Fruit fly (Drosophila melanogaster) whole organism, pupa: ENCODE results near the gene CG32248.

ENCODE experiments used
- CG10348 ChIP-seq: fragments of 200-800 bp; sonication (Bioruptor generic); IDR thresholded peaks from 2 replicates; pipeline ENCODE4 v1.3.6; 2022; ENCODE audit warnings: missing biosample characterization, missing genetic modification characterization
- CG12605 ChIP-seq: fragments of 200-800 bp; sonication (Bioruptor generic); IDR thresholded peaks from 2 replicates; pipeline ENCODE4 v1.3.6; 2022; ENCODE audit warnings: missing biosample characterization, missing genetic modification characterization
- CG13204 ChIP-seq: fragments of 200-800 bp; sonication (Bioruptor generic); optimal IDR thresholded peaks from 2 replicates; lab custom pipeline; 2018; ENCODE audit warnings: missing biosample characterization, mild to moderate bottlenecking, missing genetic modification characterization, moderate library complexity
- CG14655 ChIP-seq: fragments of 200-800 bp; sonication (Bioruptor generic); optimal IDR thresholded peaks from 3 replicates; lab custom pipeline; 2017; ENCODE audit warnings: mild to moderate bottlenecking, missing biosample characterization, missing genetic modification reagents, missing genetic modification characterization
- CG15710 ChIP-seq: fragments of 200-800 bp; sonication (Bioruptor generic); optimal IDR thresholded peaks from 2 replicates; lab custom pipeline; 2018; ENCODE audit warnings: missing biosample characterization, mild to moderate bottlenecking, missing genetic modification characterization, moderate library complexity
- CG17806 ChIP-seq: fragments of 200-800 bp; sonication (Bioruptor generic); optimal IDR thresholded peaks from 2 replicates; lab custom pipeline; 2018; ENCODE audit warnings: missing biosample characterization, mild to moderate bottlenecking, missing genetic modification characterization, moderate library complexity
- CG32121 ChIP-seq: fragments of 200-800 bp; sonication (Bioruptor generic); IDR thresholded peaks from 2 replicates; pipeline ENCODE4 v1.3.6; 2022; ENCODE audit warnings: missing biosample characterization, missing genetic modification characterization
- CG34367 ChIP-seq: fragments of 200-800 bp; sonication (Bioruptor generic); optimal IDR thresholded peaks from 2 replicates; lab custom pipeline; 2018; ENCODE audit warnings: missing biosample characterization, mild to moderate bottlenecking, missing genetic modification characterization
- CG4496 ChIP-seq: fragments of 200-800 bp; sonication (Bioruptor generic); IDR thresholded peaks from 3 replicates; pipeline ENCODE4 v1.3.6; 2022; ENCODE audit warnings: missing biosample characterization, missing genetic modification characterization
- CG8159 ChIP-seq: fragments of 200-800 bp; sonication (Bioruptor generic); optimal IDR thresholded peaks from 3 replicates; lab custom pipeline; 2018; ENCODE audit warnings: missing biosample characterization, mild to moderate bottlenecking, missing genetic modification characterization, moderate library complexity
- CG8301 ChIP-seq: fragments of 200-800 bp; sonication (Bioruptor generic); optimal IDR thresholded peaks from 2 replicates; lab custom pipeline; 2018; ENCODE audit warnings: missing biosample characterization, mild to moderate bottlenecking, missing genetic modification characterization
- CG9948 ChIP-seq: fragments of 200-800 bp; sonication (Bioruptor generic); optimal IDR thresholded peaks from 2 replicates; lab custom pipeline; 2018; ENCODE audit warnings: missing biosample characterization, mild to moderate bottlenecking, missing genetic modification characterization, moderate library complexity
- D1 ChIP-seq: fragments of 200-800 bp; sonication (Bioruptor generic); optimal IDR thresholded peaks from 2 replicates; lab custom pipeline; 2018; ENCODE audit warnings: missing biosample characterization, mild to moderate bottlenecking, missing genetic modification characterization, moderate library complexity
- EcR ChIP-seq: fragments of 200-800 bp; sonication (Bioruptor generic); optimal IDR thresholded peaks from 3 replicates; lab custom pipeline; 2019; ENCODE audit warnings: missing biosample characterization, missing genetic modification characterization, mild to moderate bottlenecking, moderate library complexity, missing genetic modification reagents
- Ets98B ChIP-seq: fragments of 200-800 bp; sonication (Bioruptor generic); IDR thresholded peaks from 2 replicates; pipeline ENCODE4 v1.3.6; 2022; ENCODE audit warnings: missing biosample characterization, missing genetic modification characterization
- Pif1A ChIP-seq: fragments of 200-800 bp; sonication (Bioruptor generic); optimal IDR thresholded peaks from 3 replicates; lab custom pipeline; 2016; ENCODE audit warnings: missing biosample characterization, missing genetic modification characterization
- Pif1B ChIP-seq: fragments of 200-800 bp; sonication (Bioruptor generic); optimal IDR thresholded peaks from 3 replicates; lab custom pipeline; 2016; ENCODE audit warnings: missing biosample characterization, missing genetic modification characterization
- Snoo ChIP-seq: fragments of 200-800 bp; sonication (Bioruptor generic); optimal IDR thresholded peaks from 3 replicates; lab custom pipeline; 2017; ENCODE audit warnings: missing biosample characterization, mild to moderate bottlenecking, missing genetic modification characterization, inconsistent platforms
- fd96Ca ChIP-seq: fragments of 200-800 bp; sonication (Bioruptor generic); IDR thresholded peaks from 3 replicates; pipeline ENCODE4 v1.3.6; 2022; ENCODE audit warnings: missing biosample characterization, missing genetic modification characterization
- gl ChIP-seq: fragments of 200-800 bp; sonication (Bioruptor generic); optimal IDR thresholded peaks from 2 replicates; lab custom pipeline; 2018; ENCODE audit warnings: missing biosample characterization, mild to moderate bottlenecking, missing genetic modification characterization
- rn ChIP-seq: fragments of 200-800 bp; sonication (Bioruptor generic); IDR thresholded peaks from 2 replicates; pipeline ENCODE4 v1.3.6; 2022; ENCODE audit warnings: missing biosample characterization, missing genetic modification characterization

The CG32248 gene

dm6 chr3L:4484623-4485022, 13.1 kb downstream of the CG32248 start:
- TF ChIP-seq Ets98B (GFP tag; lab: Robert Waterston, UW), result no peak
- TF ChIP-seq EcR (GFP tag; lab: Kevin White, UChicago), result peak; percentile 63

DNA sequence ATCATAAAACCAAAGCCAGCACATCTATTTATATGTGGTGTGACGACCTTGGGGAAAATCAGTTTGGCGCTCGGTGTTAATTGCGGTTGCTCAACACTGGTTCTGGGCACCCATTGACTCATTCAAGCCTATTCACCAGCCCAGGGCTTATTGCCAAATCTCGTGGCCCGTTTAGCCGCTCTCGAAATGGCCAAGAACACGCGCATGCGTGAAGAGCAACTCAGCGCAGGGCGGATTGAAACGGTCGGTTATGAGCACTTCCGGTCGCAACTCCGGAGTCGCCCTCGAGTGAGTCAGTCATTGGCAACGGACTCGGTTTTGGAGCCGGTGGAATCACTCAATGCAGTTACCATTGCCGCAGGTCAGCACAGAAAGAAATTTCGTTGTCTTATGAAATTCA, 17.9 kb downstream of the CG32248 start:
- no peak for TF ChIP-seq CG12605
- TF ChIP-seq Snoo (tag; lab: Kevin White, UChicago), result no peak
- no peak for TF ChIP-seq D1 (tag; lab: Kevin White, UChicago)
- no peak for TF ChIP-seq EcR (GFP tag; lab: Kevin White, UChicago)
- TF ChIP-seq CG8301, result no peak
- TF ChIP-seq CG8159 (tag; lab: Kevin White, UChicago), result no peak
- TF ChIP-seq CG14655 (GFP tag; lab: Kevin White, UChicago), result no peak
- no peak for TF ChIP-seq CG17806
- no peak for TF ChIP-seq CG32121 (GFP tag; lab: Robert Waterston, UW)
- TF ChIP-seq CG15710 (tag; lab: Kevin White, UChicago), result no peak
- TF ChIP-seq, all 21 proteins: peak for 0

dm6 chr3L:4490702-4491243, 19.2 kb downstream of the CG32248 start, which contains the start of gene CG13722:
Gene CG13722, minus strand, starts transcription at chr3L:4490963.
- TF ChIP-seq fd96Ca (GFP tag; lab: Robert Waterston, UW), result no peak
- peak; percentile 51 for TF ChIP-seq EcR (GFP tag; lab: Kevin White, UChicago)
- TF ChIP-seq CG4496 (GFP tag; lab: Robert Waterston, UW), result peak; percentile 20; the same call in 1 of the 3 replicates
- TF ChIP-seq CG13204 (GFP tag; lab: Kevin White, UChicago), result peak; percentile 90

DNA sequence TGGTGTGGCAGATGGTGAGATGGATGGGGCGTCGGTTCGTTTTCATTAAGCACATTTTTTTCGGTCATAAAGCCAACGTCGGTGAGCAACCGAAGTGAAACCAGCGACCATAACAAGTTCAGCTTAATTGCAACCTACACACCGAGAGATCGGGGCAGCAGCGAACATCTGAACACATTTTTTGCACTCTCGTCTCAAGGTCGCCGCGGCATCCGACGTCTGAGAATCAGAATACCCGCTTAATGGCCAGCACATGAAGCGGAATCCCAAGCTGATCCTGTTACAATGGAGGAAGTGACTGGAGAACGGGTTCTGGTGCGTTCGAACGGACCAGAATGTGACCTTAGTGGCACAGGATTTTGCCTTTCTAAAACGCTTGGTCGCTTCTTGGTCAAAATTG, 22.1 kb downstream of the CG32248 start:
- TF ChIP-seq CG10348 (GFP tag; lab: Robert Waterston, UW) (no peak), rn (GFP tag; lab: Robert Waterston, UW) (no peak), CG14655 (GFP tag; lab: Kevin White, UChicago) (no peak), Pif1A (GFP tag; lab: Kevin White, UChicago) (no peak), EcR (GFP tag; lab: Kevin White, UChicago) (peak; percentile 88), CG9948 (tag; lab: Kevin White, UChicago) (no peak), CG15710 (tag; lab: Kevin White, UChicago) (no peak), CG13204 (GFP tag; lab: Kevin White, UChicago) (peak; percentile 44), D1 (tag; lab: Kevin White, UChicago) (no peak), CG17806 (no peak), Ets98B (GFP tag; lab: Robert Waterston, UW) (no peak), fd96Ca (GFP tag; lab: Robert Waterston, UW) (no peak), CG12605 (no peak), CG8301 (no peak)

dm6 chr3L:4494603-4495002, 23.1 kb downstream of the CG32248 start:
- TF ChIP-seq EcR (GFP tag; lab: Kevin White, UChicago) (peak; percentile 100), CG34367 (tag; lab: Kevin White, UChicago) (peak; percentile 86), CG32121 (GFP tag; lab: Robert Waterston, UW) (no peak), Pif1B (GFP tag; lab: Kevin White, UChicago) (peak; percentile 88), CG10348 (GFP tag; lab: Robert Waterston, UW) (no peak), CG14655 (GFP tag; lab: Kevin White, UChicago) (peak; percentile 45), fd96Ca (GFP tag; lab: Robert Waterston, UW) (no peak), CG4496 (GFP tag; lab: Robert Waterston, UW) (peak; percentile 51; the same call in 1 of the 3 replicates), CG9948 (tag; lab: Kevin White, UChicago) (peak; percentile 87), CG13204 (GFP tag; lab: Kevin White, UChicago) (peak; percentile 72), CG17806 (peak; percentile 87), Snoo (tag; lab: Kevin White, UChicago) (peak; percentile 73), rn (GFP tag; lab: Robert Waterston, UW) (no peak), CG15710 (tag; lab: Kevin White, UChicago) (peak; percentile 93), gl (tag; lab: Kevin White, UChicago) (peak; percentile 45), CG8159 (tag; lab: Kevin White, UChicago) (peak; percentile 88), CG12605 (peak; percentile 31; the same call in 1 of the 2 replicates), Ets98B (GFP tag; lab: Robert Waterston, UW) (no peak), D1 (tag; lab: Kevin White, UChicago) (peak; percentile 86), CG8301 (peak; percentile 0), Pif1A (GFP tag; lab: Kevin White, UChicago) (peak; percentile 82)

dm6 chr3L:4497677-4498076, 26.1 kb downstream of the CG32248 start, which contains the start of gene CG13721:
Gene CG13721, minus strand, starts transcription at chr3L:4497777.
- no peak for TF ChIP-seq Pif1A (GFP tag; lab: Kevin White, UChicago)
- TF ChIP-seq rn (GFP tag; lab: Robert Waterston, UW), result no peak
- TF ChIP-seq CG10348 (GFP tag; lab: Robert Waterston, UW), result no peak
- TF ChIP-seq fd96Ca (GFP tag; lab: Robert Waterston, UW), result no peak
- TF ChIP-seq Pif1B (GFP tag; lab: Kevin White, UChicago), result no peak
- TF ChIP-seq CG17806, result no peak
- TF ChIP-seq CG32121 (GFP tag; lab: Robert Waterston, UW), result no peak
- no peak for TF ChIP-seq CG9948 (tag; lab: Kevin White, UChicago)
- TF ChIP-seq gl (tag; lab: Kevin White, UChicago), result no peak
- no peak for TF ChIP-seq Ets98B (GFP tag; lab: Robert Waterston, UW)
- no peak for TF ChIP-seq D1 (tag; lab: Kevin White, UChicago)
- TF ChIP-seq CG12605, result no peak
- no peak for TF ChIP-seq EcR (GFP tag; lab: Kevin White, UChicago)
- no peak for TF ChIP-seq CG15710 (tag; lab: Kevin White, UChicago)
- no peak for TF ChIP-seq CG14655 (GFP tag; lab: Kevin White, UChicago)
